Fruit fly (Drosophila melanogaster) S2 (cell line): ENCODE data around the gene Gtpx.

Experiments used
- CG8478 ChIP-seq: fragments of >200 bp; optimal IDR thresholded peaks from 2 replicates; lab custom pipeline; 2018
- CTCF ChIP-seq, 2 experiments: fragments of >200 bp; optimal IDR thresholded peaks; 2 replicates each; lab custom pipeline; 2018

DNA sequence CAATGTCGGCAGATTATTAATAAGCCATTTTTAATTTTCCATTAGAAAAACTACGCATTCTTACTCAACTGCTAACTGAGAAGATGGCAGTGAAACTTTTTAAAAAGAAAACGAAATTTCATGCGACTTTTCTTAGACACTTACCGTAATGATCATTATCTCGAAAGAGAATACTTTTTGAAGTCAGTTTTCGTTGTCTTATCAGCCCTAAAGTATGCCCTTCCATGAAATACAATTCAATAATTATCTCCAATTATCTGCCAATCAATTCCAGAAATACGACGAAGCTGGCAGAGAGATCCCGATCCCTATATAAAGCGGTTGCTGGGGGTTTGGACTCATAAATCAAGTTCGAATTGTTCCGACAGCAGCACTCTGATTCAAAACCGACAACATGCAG is 9.6 kb upstream of the Gtpx start, which contains the start of gene Drsl5:
- TF ChIP-seq CG8478: no peak
- TF ChIP-seq CTCF (optimal IDR thresholded peaks at IDR 0.05; lab: Kevin White, UChicago): no peak
